Fruit fly (Drosophila melanogaster): Measurements from ENCODE around the gene CG12984.
A peak's percentile ranks its signal among the peaks of the same experiment; 100 is the strongest.

Gene CG12984

DNA sequence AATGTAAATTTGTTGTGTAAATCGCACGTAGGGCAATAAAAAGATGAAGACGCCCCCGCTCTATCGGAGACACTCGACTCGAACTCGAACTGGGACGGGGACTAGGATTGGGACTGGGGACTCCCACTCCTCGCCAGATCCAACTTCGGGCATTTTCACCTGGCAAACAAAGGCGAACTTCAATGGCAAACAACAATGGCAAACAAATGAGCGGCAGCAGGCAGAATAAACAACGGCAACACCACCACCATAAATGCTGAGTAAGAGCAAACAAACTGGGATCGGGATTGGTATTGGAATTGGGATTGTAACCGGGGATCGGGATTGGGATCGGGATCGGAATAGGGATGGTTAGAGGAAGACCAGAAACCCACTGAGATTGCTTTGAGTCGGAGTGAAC is 47.3 kb upstream of the CG12984 start (continued):
- no peak for TF ChIP-seq prd (optimal IDR thresholded peaks at IDR 0.05)
- TF ChIP-seq prd (GFP tag; IDR thresholded peaks at IDR 0.05) = 0 out of 3 replicates have a peak, but pooled peaks have one; percentile 8
- TF ChIP-seq CG13894 (tag; optimal IDR thresholded peaks at IDR 0.05) = no peak
- no peak for TF ChIP-seq hbn (GFP tag; IDR thresholded peaks at IDR 0.05; ENCODE audit: partially characterized antibody)
- peak; percentile 31 for TF ChIP-seq CG8290 (GFP tag; optimal IDR thresholded peaks at IDR 0.05)
- peak; percentile 3 to 21 for TF ChIP-seq CG8290 (tag; optimal IDR thresholded peaks at IDR 0.05)
- TF ChIP-seq Lim3 (GFP tag; IDR thresholded peaks at IDR 0.05) = no peak
- TF ChIP-seq unc-4 (GFP tag; IDR thresholded peaks at IDR 0.05; ENCODE audit: partially characterized antibody) = no peak
- no peak for TF ChIP-seq Trl (optimal IDR thresholded peaks at IDR 0.05)
- peak; percentile 41 for TF ChIP-seq Trl (GFP tag; optimal IDR thresholded peaks at IDR 0.05)
- TF ChIP-seq E2f1 (GFP tag; IDR thresholded peaks at IDR 0.05) = no peak
- TF ChIP-seq CrebB (tag; optimal IDR thresholded peaks at IDR 0.05) = peak; percentile 56
- TF ChIP-seq fru (optimal IDR thresholded peaks at IDR 0.05) = no peak
- peak; percentile 66 for TF ChIP-seq Kr (GFP tag; optimal IDR thresholded peaks at IDR 0.05)
- no peak for TF ChIP-seq jigr1 (GFP tag; IDR thresholded peaks at IDR 0.05)
- no peak for TF ChIP-seq klu (GFP tag; IDR thresholded peaks at IDR 0.05)
- no peak for TF ChIP-seq NC2β (GFP tag; optimal IDR thresholded peaks at IDR 0.05)
- TF ChIP-seq CG10543 (GFP tag; optimal IDR thresholded peaks at IDR 0.05) = no peak
- no peak for TF ChIP-seq pan (optimal IDR thresholded peaks at IDR 0.05)
- TF ChIP-seq pan (GFP tag; optimal IDR thresholded peaks at IDR 0.05 in 1 of 2, IDR thresholded peaks at IDR 0.05 in 1 of 2) = no peak
- no peak for TF ChIP-seq CG3281 (GFP tag; optimal IDR thresholded peaks at IDR 0.05)
- TF ChIP-seq Chrac-16 (GFP tag; optimal IDR thresholded peaks at IDR 0.05) = no peak
- no peak for TF ChIP-seq nmo (GFP tag; optimal IDR thresholded peaks at IDR 0.05)
- TF ChIP-seq CG1792 (GFP tag; optimal IDR thresholded peaks at IDR 0.05) = no peak
- TF ChIP-seq CTCF (GFP tag; optimal IDR thresholded peaks at IDR 0.05) = no peak
- no peak for TF ChIP-seq Ada2b (GFP tag; IDR thresholded peaks at IDR 0.05)
- peak; percentile 55 for TF ChIP-seq CG14710 (tag; optimal IDR thresholded peaks at IDR 0.05)
- TF ChIP-seq MTF-1 (GFP tag; optimal IDR thresholded peaks at IDR 0.05; ENCODE audit: borderline replicate concordance) = peak; percentile 46
- peak; percentile 59; the same call in 2 of the 3 replicates for TF ChIP-seq zfh1 (GFP tag; IDR thresholded peaks at IDR 0.05)
- no peak for TF ChIP-seq Opbp (GFP tag; IDR thresholded peaks at IDR 0.05; ENCODE audit: partially characterized antibody)
- no peak for TF ChIP-seq CG16813 (GFP tag; IDR thresholded peaks at IDR 0.05; ENCODE audit: partially characterized antibody)
- no peak for TF ChIP-seq Usf (GFP tag; optimal IDR thresholded peaks at IDR 0.05)
- no peak for TF ChIP-seq ken (GFP tag; IDR thresholded peaks at IDR 0.05)
- peak; percentile 67 for TF ChIP-seq ac (GFP tag; optimal IDR thresholded peaks at IDR 0.05)
- no peak for TF ChIP-seq cad (GFP tag; optimal IDR thresholded peaks at IDR 0.05)
- TF ChIP-seq Deaf1 (tag; optimal IDR thresholded peaks at IDR 0.05) = no peak
- no peak for TF ChIP-seq CG15514 (GFP tag; optimal IDR thresholded peaks at IDR 0.05)
- TF ChIP-seq Ssrp (tag; optimal IDR thresholded peaks at IDR 0.05) = no peak
- no peak for TF ChIP-seq CG14860 (GFP tag; IDR thresholded peaks at IDR 0.05; ENCODE audit: partially characterized antibody)
- peak; percentile 27 for TF ChIP-seq CG4707 (GFP tag; optimal IDR thresholded peaks at IDR 0.05)
- TF ChIP-seq chif (GFP tag; optimal IDR thresholded peaks at IDR 0.05) = peak in 1 of 2 experiments; percentile 45
- peak; percentile 32 for TF ChIP-seq CG14965 (GFP tag; optimal IDR thresholded peaks at IDR 0.05; ENCODE audit: borderline replicate concordance)
- TF ChIP-seq CG17361 (GFP tag; IDR thresholded peaks at IDR 0.05) = no peak
- TF ChIP-seq CG13123 (GFP tag; optimal IDR thresholded peaks at IDR 0.05) = peak; percentile 14
- peak; percentile 29; the same call in 1 of the 2 replicates for TF ChIP-seq HLH3B (GFP tag; IDR thresholded peaks at IDR 0.05)
- no peak for TF ChIP-seq tna (GFP tag; IDR thresholded peaks at IDR 0.05; ENCODE audit: partially characterized antibody)
- no peak for TF ChIP-seq CG15269 (tag; optimal IDR thresholded peaks at IDR 0.05)
- TF ChIP-seq CG12236 (GFP tag; optimal IDR thresholded peaks at IDR 0.05) = peak; percentile 63
- TF ChIP-seq crol (GFP tag; IDR thresholded peaks at IDR 0.05) = no peak
- no peak for TF ChIP-seq ase (GFP tag; IDR thresholded peaks at IDR 0.05)
- TF ChIP-seq lmd (GFP tag; IDR thresholded peaks at IDR 0.05) = no peak
- TF ChIP-seq hb (GFP tag; IDR thresholded peaks at IDR 0.05; ENCODE audit: partially characterized antibody) = no peak
- peak; percentile 71 for TF ChIP-seq CG9727 (GFP tag; optimal IDR thresholded peaks at IDR 0.05)
